Worm (Caenorhabditis elegans) whole organism, L4/young adult: ENCODE results near the gene gcy-18.

Experiments used
- W03F9.2 ChIP-seq: fragments of 150-350 bp; optimal IDR thresholded peaks from 2 replicates; lab custom pipeline; 2014; ENCODE audit warnings: missing biosample characterization, missing genetic modification characterization
- dao-5 ChIP-seq: sonication (generic microtip); optimal IDR thresholded peaks from 2 replicates; lab custom pipeline; 2016; ENCODE audit warnings: missing genotype, missing genetic modification characterization, moderate library complexity, missing compliant biosample characterization

- TF ChIP-seq dao-5 (tag; lab: Kevin White, UChicago) = no peak
- no peak for TF ChIP-seq W03F9.2
These were observed at the start of gene gcy-18 for ce11 chrIV:12859797-12860196.
